Fruit fly (Drosophila melanogaster): ENCODE data around the gene Hibch.

DNA sequence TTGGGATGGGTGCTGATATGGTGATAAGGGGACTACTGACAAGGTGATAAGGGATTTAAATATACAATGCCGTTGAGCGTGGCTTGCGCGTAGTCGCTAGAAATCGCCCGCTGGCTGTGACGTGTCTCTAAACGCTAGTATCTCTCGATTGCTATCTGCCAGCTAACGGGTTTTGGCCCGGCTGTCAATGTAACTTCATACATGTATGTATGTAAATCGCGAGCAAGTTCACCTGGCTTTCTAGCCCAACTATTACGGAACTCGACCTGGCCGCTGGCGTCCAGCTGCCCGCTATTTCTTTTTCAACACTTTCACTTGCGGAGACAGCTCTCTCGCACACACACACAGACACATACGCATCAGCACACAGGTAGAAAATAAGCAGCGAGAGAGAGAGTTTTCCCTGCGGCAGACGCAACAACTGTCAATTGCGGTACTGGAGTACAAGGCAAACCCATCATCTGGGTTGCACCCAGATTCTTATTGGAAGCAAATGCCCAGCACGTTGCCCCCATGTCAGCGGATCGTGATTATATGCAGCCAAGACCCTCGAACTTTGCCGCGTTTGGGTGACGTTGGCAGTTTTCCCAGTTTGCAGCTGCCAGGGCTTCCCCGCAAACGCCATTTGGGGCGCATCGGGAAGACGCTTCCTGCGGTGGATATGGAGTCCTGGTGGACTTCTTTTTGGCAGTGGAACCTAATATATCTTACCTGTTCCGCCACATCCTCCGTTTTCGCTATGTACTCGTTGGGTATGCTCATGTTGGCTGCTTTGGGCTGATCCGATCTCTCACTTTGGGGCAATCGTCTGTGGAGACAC, 11.6 kb upstream of the Hibch start:
- TF ChIP-seq EcR (GFP tag; optimal IDR thresholded peaks at IDR 0.05) (no peak), psq (optimal IDR thresholded peaks at IDR 0.05) (no peak), usp (GFP tag; optimal IDR thresholded peaks at IDR 0.05) (no peak)
